Worm (Caenorhabditis elegans) whole organism, mixed stage, embryonic: Measurements from ENCODE around the gene M110.9.

Experiments
- bed-3 ChIP-seq: fragments of 200-800 bp; sonication (Bioruptor generic); optimal IDR thresholded peaks from 3 replicates; lab custom pipeline; 2018; ENCODE audit warnings: mild to moderate bottlenecking, missing genetic modification characterization, moderate library complexity, missing compliant biosample characterization
- ceh-39 ChIP-seq: fragments of 150-350 bp; optimal IDR thresholded peaks from 2 replicates; lab custom pipeline; 2014; ENCODE audit warnings: missing biosample characterization, missing genetic modification characterization
- ceh-43 ChIP-seq: fragments of 200-800 bp; sonication (Bioruptor generic); optimal IDR thresholded peaks from 2 replicates; lab custom pipeline; 2018; ENCODE audit warnings: mild to moderate bottlenecking, missing genetic modification characterization, moderate library complexity, missing compliant biosample characterization
- lsy-2 ChIP-seq: fragments of 150-350 bp; optimal IDR thresholded peaks from 2 replicates; lab custom pipeline; 2014; ENCODE audit warnings: missing biosample characterization, missing genetic modification characterization
- nhr-237 ChIP-seq: fragments of 150-350 bp; optimal IDR thresholded peaks from 2 replicates; lab custom pipeline; 2014; ENCODE audit warnings: missing biosample characterization, missing genetic modification characterization
- nhr-76 ChIP-seq: sonication (generic microtip); optimal IDR thresholded peaks from 2 replicates; lab custom pipeline; 2017; ENCODE audit warnings: missing biosample characterization, missing genetic modification characterization
- pha-4 ChIP-seq: fragments of 150-350 bp; optimal IDR thresholded peaks from 2 replicates; lab custom pipeline; 2018; ENCODE audit warnings: missing biosample characterization, missing genetic modification reagents, missing genetic modification characterization
- unc-62 ChIP-seq: fragments of 150-350 bp; optimal IDR thresholded peaks from 2 replicates; lab custom pipeline; 2014; ENCODE audit warnings: missing biosample characterization, missing genetic modification reagents, missing genetic modification characterization
- zip-8 ChIP-seq: fragments of 150-350 bp; optimal IDR thresholded peaks from 2 replicates; lab custom pipeline; 2014; ENCODE audit warnings: missing biosample characterization, missing genetic modification characterization
- ztf-11 ChIP-seq: fragments of 150-350 bp; optimal IDR thresholded peaks from 2 replicates; lab custom pipeline; 2014; ENCODE audit warnings: missing biosample characterization, missing genetic modification characterization

DNA sequence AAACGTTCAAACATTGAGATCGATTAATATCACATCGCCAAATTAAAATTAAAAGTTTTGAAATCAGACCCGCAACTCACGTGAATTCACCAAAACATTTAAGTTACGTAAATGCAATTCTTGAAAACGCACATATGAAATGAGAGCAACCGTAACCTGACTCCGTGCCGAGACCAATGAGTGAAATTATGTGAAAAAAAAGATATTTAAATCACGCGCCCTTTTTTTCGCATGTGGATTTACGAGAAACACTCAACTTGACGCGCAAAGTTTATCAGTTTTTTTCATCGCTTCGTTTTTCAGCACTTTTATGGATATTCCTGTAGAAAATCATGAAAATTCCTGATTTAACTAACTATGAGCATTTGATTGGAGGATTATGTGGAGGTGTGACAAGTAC is 45.0 kb downstream of the M110.9 start, which contains the start of the genes gei-14 and slc-25A32:
- TF ChIP-seq zip-8 (tag; lab: Kevin White, UChicago): no peak
- TF ChIP-seq unc-62 (GFP tag; lab: Kevin White, UChicago): no peak
- TF ChIP-seq nhr-76 (tag; lab: Kevin White, UChicago): no peak
- TF ChIP-seq lsy-2 (tag; lab: Kevin White, UChicago): peak; percentile 70
- no peak for TF ChIP-seq ztf-11 (tag; lab: Kevin White, UChicago)
- no peak for TF ChIP-seq ceh-39 (tag; lab: Kevin White, UChicago)
- no peak for TF ChIP-seq nhr-237
- no peak for TF ChIP-seq bed-3 (GFP tag; lab: Kevin White, UChicago)
- no peak for TF ChIP-seq pha-4
- no peak for TF ChIP-seq ceh-43 (GFP tag; lab: Kevin White, UChicago)
